Worm (Caenorhabditis elegans): ENCODE results near the gene Y116F11B.17.

The Y116F11B.17 gene

ce11 chrV:19848014-19848413, 26.0 kb upstream of the Y116F11B.17 start, which contains the start of gene Y116F11B.7:
TSS of gene Y116F11B.7 (plus strand) at chrV:19848314.
- no peak for TF ChIP-seq zag-1 (tag; optimal IDR thresholded peaks at IDR 0.05)
- no peak for TF ChIP-seq ceh-82 (tag; optimal IDR thresholded peaks at IDR 0.05)
- no peak for TF ChIP-seq lin-15B (tag; optimal IDR thresholded peaks at IDR 0.05)
- no peak for TF ChIP-seq hmg-11 (tag; optimal IDR thresholded peaks at IDR 0.05)
- no peak for TF ChIP-seq aly-2 (tag; optimal IDR thresholded peaks at IDR 0.05)
- no peak for TF ChIP-seq nhr-28 (tag; optimal IDR thresholded peaks at IDR 0.05)
- no peak for TF ChIP-seq nhr-237 (tag; optimal IDR thresholded peaks at IDR 0.05)
- TF ChIP-seq ceh-9 (tag; optimal IDR thresholded peaks at IDR 0.05): no peak
- TF ChIP-seq ama-1 (optimal IDR thresholded peaks at IDR 0.05): no peak
- no peak for TF ChIP-seq mml-1 (tag; optimal IDR thresholded peaks at IDR 0.05)
- no peak for TF ChIP-seq fkh-2 (tag; optimal IDR thresholded peaks at IDR 0.05)
- TF ChIP-seq nhr-77 (tag; optimal IDR thresholded peaks at IDR 0.05): no peak
- TF ChIP-seq pqm-1 (tag; optimal IDR thresholded peaks at IDR 0.05): no peak
- TF ChIP-seq ceh-28 (tag; optimal IDR thresholded peaks at IDR 0.05): no peak

- TF ChIP-seq pha-4 (tag; optimal IDR thresholded peaks at IDR 0.05): no peak
- peak; percentile 98 for TF ChIP-seq elt-2 (tag; optimal IDR thresholded peaks at IDR 0.05)
- no peak for TF ChIP-seq mml-1 (tag; optimal IDR thresholded peaks at IDR 0.05)
- TF ChIP-seq ztf-11 (tag; optimal IDR thresholded peaks at IDR 0.05): no peak
Observed at ce11 chrV:19845927-19846845, 24.2 kb upstream of the Y116F11B.17 start, which contains the start of gene Y116F11B.6. TSS of gene Y116F11B.6 (minus strand) at chrV:19845977.

ce11 chrV:19836142-19836541, 14.1 kb upstream of the Y116F11B.17 start, which contains the start of gene srw-38:
TSS of gene srw-38 (plus strand) at chrV:19836442.
- TF ChIP-seq sea-2 (GFP tag; optimal IDR thresholded peaks at IDR 0.05): no peak
- TF ChIP-seq nhr-11 (tag; optimal IDR thresholded peaks at IDR 0.05): no peak
- no peak for TF ChIP-seq ceh-9 (tag; optimal IDR thresholded peaks at IDR 0.05)
- TF ChIP-seq elt-3 (tag; optimal IDR thresholded peaks at IDR 0.05): no peak
- no peak for TF ChIP-seq elt-1 (tag; optimal IDR thresholded peaks at IDR 0.05)
- TF ChIP-seq elt-2 (tag; optimal IDR thresholded peaks at IDR 0.05): no peak
- no peak for TF ChIP-seq daf-12 (tag; optimal IDR thresholded peaks at IDR 0.05)
- no peak for TF ChIP-seq ceh-82 (tag; optimal IDR thresholded peaks at IDR 0.05)
- TF ChIP-seq hmg-11 (tag; optimal IDR thresholded peaks at IDR 0.05): no peak
- TF ChIP-seq snpc-4 (tag; optimal IDR thresholded peaks at IDR 0.05): no peak
- TF ChIP-seq ceh-28 (tag; optimal IDR thresholded peaks at IDR 0.05): no peak
- no peak for TF ChIP-seq nhr-25 (tag; optimal IDR thresholded peaks at IDR 0.05)
- TF ChIP-seq egl-27 (tag; optimal IDR thresholded peaks at IDR 0.05): no peak
- no peak for TF ChIP-seq nhr-12 (tag; optimal IDR thresholded peaks at IDR 0.05)
- no peak for TF ChIP-seq nhr-23 (tag; optimal IDR thresholded peaks at IDR 0.05)
- TF ChIP-seq fkh-10 (GFP tag; optimal IDR thresholded peaks at IDR 0.05): no peak

ce11 chrV:19831588-19831987, 9.6 kb upstream of the Y116F11B.17 start:
- TF ChIP-seq elt-2 (tag; optimal IDR thresholded peaks at IDR 0.05) (peak; percentile 47), pqm-1 (tag; optimal IDR thresholded peaks at IDR 0.05) (peak; percentile 5), pha-4 (tag; optimal IDR thresholded peaks at IDR 0.05) (no peak)

ce11 chrV:19830815-19831214, 8.8 kb upstream of the Y116F11B.17 start, which contains the start of gene pcp-4:
TSS of gene pcp-4 (minus strand) at chrV:19831011.
- TF ChIP-seq elt-2 (tag; optimal IDR thresholded peaks at IDR 0.05): peak; percentile 55
- TF ChIP-seq nhr-28 (tag; optimal IDR thresholded peaks at IDR 0.05): no peak
- TF ChIP-seq sea-2 (GFP tag; optimal IDR thresholded peaks at IDR 0.05): no peak
- no peak for TF ChIP-seq nhr-76 (tag; optimal IDR thresholded peaks at IDR 0.05)
- TF ChIP-seq pqm-1 (tag; optimal IDR thresholded peaks at IDR 0.05): peak; percentile 14

- no peak for TF ChIP-seq ztf-4 (tag; optimal IDR thresholded peaks at IDR 0.05)
- no peak for TF ChIP-seq nfya-1 (tag; optimal IDR thresholded peaks at IDR 0.05; ENCODE audit: insufficient read depth)
- no peak for TF ChIP-seq lsy-12 (tag; optimal IDR thresholded peaks at IDR 0.05)
- no peak for TF ChIP-seq ceh-82 (tag; optimal IDR thresholded peaks at IDR 0.05)
- TF ChIP-seq unc-39 (tag; optimal IDR thresholded peaks at IDR 0.05): no peak
- TF ChIP-seq elt-2 (tag; optimal IDR thresholded peaks at IDR 0.05): no peak
Observed at ce11 chrV:19829225-19829624, 7.2 kb upstream of the Y116F11B.17 start.
